Worm (Caenorhabditis elegans): ENCODE data around the gene sdha-1.

DNA sequence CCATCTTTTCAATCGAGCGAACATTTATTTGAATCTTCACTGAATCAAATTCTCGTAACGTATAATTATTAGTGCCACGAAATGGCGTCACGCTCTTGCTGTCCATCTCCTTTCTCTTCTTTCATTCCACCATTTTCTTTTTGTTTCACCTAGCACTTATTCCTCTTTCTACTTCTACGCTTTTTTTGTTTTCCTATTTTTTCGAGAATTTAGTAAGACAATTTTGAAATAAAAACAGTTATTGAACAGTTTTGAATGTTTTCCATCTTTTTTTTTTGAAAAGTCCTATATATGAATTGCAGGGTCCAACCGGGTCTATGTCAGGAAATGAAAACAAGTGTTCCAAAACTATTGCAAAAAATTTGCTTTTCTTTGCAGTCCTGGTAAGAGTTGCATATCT is 50.8 kb downstream of the sdha-1 start, which contains the start of gene T01B10.5:
- TF ChIP-seq lsy-2 (tag; optimal IDR thresholded peaks at IDR 0.05) (no peak), dmd-4 (tag; optimal IDR thresholded peaks at IDR 0.05) (no peak), ztf-11 (tag; optimal IDR thresholded peaks at IDR 0.05) (no peak)

All from whole organism, L2 larva.